Worm (Caenorhabditis elegans) whole organism, mixed stage, embryonic: ENCODE measurements around the gene ndx-2.

Experiments used
- blmp-1 ChIP-seq: fragments of 150-350 bp; optimal IDR thresholded peaks from 2 replicates; lab custom pipeline; 2014; ENCODE audit warnings: missing biosample characterization, missing genetic modification characterization
- ces-1 ChIP-seq: fragments of 150-350 bp; optimal IDR thresholded peaks from 2 replicates; lab custom pipeline; 2014; ENCODE audit warnings: missing biosample characterization, missing genetic modification reagents, missing genetic modification characterization
- lsy-2 ChIP-seq: fragments of 150-350 bp; optimal IDR thresholded peaks from 2 replicates; lab custom pipeline; 2014; ENCODE audit warnings: missing biosample characterization, missing genetic modification characterization
- nhr-12 ChIP-seq: fragments of 150-350 bp; optimal IDR thresholded peaks from 2 replicates; lab custom pipeline; 2014; ENCODE audit warnings: missing biosample characterization, missing genetic modification characterization
- nhr-28 ChIP-seq: fragments of 150-350 bp; optimal IDR thresholded peaks from 2 replicates; lab custom pipeline; 2014; ENCODE audit warnings: missing biosample characterization, missing genetic modification characterization
- nhr-76 ChIP-seq: sonication (generic microtip); optimal IDR thresholded peaks from 2 replicates; lab custom pipeline; 2017; ENCODE audit warnings: missing biosample characterization, missing genetic modification characterization
- pha-4 ChIP-seq: fragments of 150-350 bp; optimal IDR thresholded peaks from 2 replicates; lab custom pipeline; 2018; ENCODE audit warnings: missing biosample characterization, missing genetic modification reagents, missing genetic modification characterization
- snpc-4 ChIP-seq: fragments of 150-350 bp; optimal IDR thresholded peaks from 2 replicates; lab custom pipeline; 2014; ENCODE audit warnings: missing biosample characterization, missing genetic modification characterization
- sptf-1 ChIP-seq: sonication (generic microtip); optimal IDR thresholded peaks from 2 replicates; lab custom pipeline; 2017; ENCODE audit warnings: mild to moderate bottlenecking, missing genetic modification characterization, moderate library complexity, missing compliant biosample characterization
- unc-62 ChIP-seq: fragments of 150-350 bp; optimal IDR thresholded peaks from 2 replicates; lab custom pipeline; 2014; ENCODE audit warnings: missing biosample characterization, missing genetic modification reagents, missing genetic modification characterization
- ztf-11 ChIP-seq: fragments of 150-350 bp; optimal IDR thresholded peaks from 2 replicates; lab custom pipeline; 2014; ENCODE audit warnings: missing biosample characterization, missing genetic modification characterization

- TF ChIP-seq nhr-76 (tag; lab: Kevin White, UChicago) (no peak), lsy-2 (tag; lab: Kevin White, UChicago) (no peak), sptf-1 (tag; lab: Kevin White, UChicago) (no peak), blmp-1 (no peak), ztf-11 (tag; lab: Kevin White, UChicago) (no peak), unc-62 (GFP tag; lab: Kevin White, UChicago) (no peak), ces-1 (GFP tag; lab: Kevin White, UChicago) (no peak), pha-4 (tag; lab: Kevin White, UChicago) (no peak), nhr-12 (tag; lab: Kevin White, UChicago) (no peak), nhr-28 (no peak), snpc-4 (tag; lab: Kevin White, UChicago) (no peak)
Measured at ce11 chrV:2702883-2703282, 38.1 kb upstream of the ndx-2 start.
